Worm (Caenorhabditis elegans): ENCODE results near the gene ZK1240.8.

The ZK1240.8 gene

DNA sequence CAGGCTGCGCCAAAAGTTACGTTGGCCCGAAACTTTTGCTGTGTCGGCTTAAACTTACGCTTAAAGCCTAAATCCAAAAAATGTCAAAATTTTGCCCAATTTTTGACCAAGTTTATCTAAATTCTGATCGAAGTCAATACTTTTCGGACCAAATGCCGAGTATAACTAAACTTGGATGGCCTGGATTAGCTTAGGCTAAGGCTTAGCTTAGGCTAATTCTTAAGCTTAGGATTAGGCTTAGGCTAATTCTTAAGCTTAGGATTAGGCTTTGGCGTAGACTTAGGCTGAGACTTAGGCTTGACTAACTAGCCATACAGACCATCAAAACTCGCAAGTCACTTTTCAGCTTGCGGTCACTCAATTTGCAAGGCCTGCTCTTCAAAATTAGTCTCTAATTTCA is 7.3 kb upstream of the ZK1240.8 start:
- no peak for TF ChIP-seq elt-2 (tag; optimal IDR thresholded peaks at IDR 0.05)
- no peak for TF ChIP-seq snpc-4 (tag; optimal IDR thresholded peaks at IDR 0.05)
- TF ChIP-seq fos-1 (tag; optimal IDR thresholded peaks at IDR 0.05): no peak
- no peak for TF ChIP-seq fkh-2 (tag; optimal IDR thresholded peaks at IDR 0.05)
- TF ChIP-seq mdl-1 (tag; optimal IDR thresholded peaks at IDR 0.05): no peak
- TF ChIP-seq ama-1 (optimal IDR thresholded peaks at IDR 0.05): no peak
- TF ChIP-seq daf-12 (tag; optimal IDR thresholded peaks at IDR 0.05): no peak
- TF ChIP-seq zag-1 (tag; optimal IDR thresholded peaks at IDR 0.05): no peak
- TF ChIP-seq nhr-77 (tag; optimal IDR thresholded peaks at IDR 0.05): no peak
- no peak for TF ChIP-seq aly-2 (tag; optimal IDR thresholded peaks at IDR 0.05)
- TF ChIP-seq unc-39 (tag; optimal IDR thresholded peaks at IDR 0.05): no peak
- TF ChIP-seq nhr-28 (tag; optimal IDR thresholded peaks at IDR 0.05): no peak
- TF ChIP-seq tbx-2 (tag; optimal IDR thresholded peaks at IDR 0.05): no peak
- TF ChIP-seq hmg-11 (tag; optimal IDR thresholded peaks at IDR 0.05): no peak
- TF ChIP-seq ceh-28 (tag; optimal IDR thresholded peaks at IDR 0.05): no peak
- no peak for TF ChIP-seq elt-3 (tag; optimal IDR thresholded peaks at IDR 0.05)
- no peak for TF ChIP-seq elt-1 (tag; optimal IDR thresholded peaks at IDR 0.05)

DNA sequence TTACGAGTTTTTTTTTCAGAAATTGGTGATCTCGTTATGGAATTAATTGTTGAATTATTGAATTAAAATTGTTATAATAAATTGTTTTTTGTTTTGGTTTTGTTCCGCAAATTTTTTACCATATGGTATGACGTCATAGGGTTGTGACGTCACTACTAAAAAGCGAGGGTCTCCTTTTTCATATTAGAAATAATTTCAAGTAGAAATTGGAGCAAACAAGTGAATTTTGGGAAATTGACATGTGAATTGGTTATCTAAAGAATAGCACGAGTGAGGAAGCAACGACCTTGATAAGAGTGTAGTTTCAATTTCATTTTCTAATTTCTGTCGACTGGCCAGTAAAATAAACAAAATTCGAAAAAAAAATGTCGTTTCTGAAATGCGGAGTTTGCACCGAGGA is 6.7 kb upstream of the ZK1240.8 start, which contains the start of gene F43C11.7:
Gene F43C11.7, plus strand, starts transcription at position 326 of the 400 bp plus-strand sequence.
- TF ChIP-seq ceh-16 (tag; optimal IDR thresholded peaks at IDR 0.05) (no peak), pha-4 (tag; optimal IDR thresholded peaks at IDR 0.05) (peak; percentile 51), elt-2 (tag; optimal IDR thresholded peaks at IDR 0.05) (peak; percentile 87), pqm-1 (tag; optimal IDR thresholded peaks at IDR 0.05) (peak; percentile 49)

DNA sequence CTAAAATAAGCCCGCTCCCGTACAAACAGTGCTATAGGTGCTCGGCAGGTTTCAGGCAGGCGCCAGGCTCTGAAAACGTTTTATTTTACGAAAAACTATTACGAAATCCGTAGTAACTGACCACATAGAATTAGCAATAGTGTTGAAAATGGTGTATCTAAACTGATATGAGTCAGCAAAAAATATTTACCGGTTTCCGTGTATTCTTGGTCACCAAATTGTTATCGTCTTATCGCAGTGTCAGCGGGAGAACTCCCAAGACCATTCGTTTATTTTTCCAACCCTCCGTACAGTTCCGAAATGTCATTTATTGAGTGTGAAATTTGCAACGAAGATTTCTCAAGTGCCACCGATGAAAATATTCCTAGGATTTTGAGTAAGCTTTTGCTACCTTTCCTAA is 3.4 kb upstream of the ZK1240.8 start, which contains the start of gene F43C11.8:
Gene F43C11.8, plus strand, starts transcription at position 301 of the 400 bp plus-strand sequence.
- TF ChIP-seq lin-39 (tag; optimal IDR thresholded peaks at IDR 0.05) (no peak), nhr-67 (tag; optimal IDR thresholded peaks at IDR 0.05) (no peak), elt-1 (tag; optimal IDR thresholded peaks at IDR 0.05) (no peak), fkh-2 (tag; optimal IDR thresholded peaks at IDR 0.05) (no peak), pqm-1 (tag; optimal IDR thresholded peaks at IDR 0.05) (no peak), ceh-28 (tag; optimal IDR thresholded peaks at IDR 0.05) (no peak), ceh-82 (tag; optimal IDR thresholded peaks at IDR 0.05) (no peak), R02D3.7 (tag; optimal IDR thresholded peaks at IDR 0.05) (no peak), ZK546.5 (tag; optimal IDR thresholded peaks at IDR 0.05) (no peak), nhr-23 (tag; optimal IDR thresholded peaks at IDR 0.05) (no peak), mdl-1 (tag; optimal IDR thresholded peaks at IDR 0.05) (no peak), eor-1 (tag; optimal IDR thresholded peaks at IDR 0.05) (no peak), skn-1 (tag; optimal IDR thresholded peaks at IDR 0.05) (no peak), lin-15B (tag; optimal IDR thresholded peaks at IDR 0.05) (no peak), nhr-12 (tag; optimal IDR thresholded peaks at IDR 0.05) (no peak)

DNA sequence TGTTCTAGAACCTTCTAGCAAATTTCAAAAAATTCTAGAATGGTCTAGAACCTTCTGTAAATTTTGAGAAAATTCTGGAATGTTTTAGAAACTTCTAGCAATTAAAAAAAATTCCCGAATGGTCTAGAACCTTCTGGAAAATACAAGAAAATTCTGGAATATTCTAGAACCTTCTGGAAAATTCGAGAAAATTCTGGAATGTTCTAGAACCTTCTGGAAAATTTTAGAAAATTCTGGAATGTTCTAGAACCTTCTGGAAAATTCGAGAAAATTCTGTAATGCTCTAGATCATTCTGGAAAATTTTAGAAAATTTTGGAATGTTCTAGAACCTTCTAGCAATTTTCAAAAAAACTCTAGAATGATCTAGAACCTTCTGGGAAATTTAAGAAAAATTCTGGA is 1.6 kb upstream of the ZK1240.8 start:
- no peak for TF ChIP-seq mml-1 (tag; optimal IDR thresholded peaks at IDR 0.05)
- no peak for TF ChIP-seq zag-1 (tag; optimal IDR thresholded peaks at IDR 0.05)
- TF ChIP-seq lsy-12 (tag; optimal IDR thresholded peaks at IDR 0.05): no peak
- TF ChIP-seq egl-27 (tag; optimal IDR thresholded peaks at IDR 0.05): no peak
- TF ChIP-seq pqm-1 (tag; optimal IDR thresholded peaks at IDR 0.05): no peak
- no peak for TF ChIP-seq nfya-1 (tag; optimal IDR thresholded peaks at IDR 0.05; ENCODE audit: insufficient read depth)
- no peak for TF ChIP-seq nhr-23 (tag; optimal IDR thresholded peaks at IDR 0.05)
- TF ChIP-seq fkh-10 (GFP tag; optimal IDR thresholded peaks at IDR 0.05): no peak
- no peak for TF ChIP-seq nhr-67 (tag; optimal IDR thresholded peaks at IDR 0.05)
- TF ChIP-seq unc-62 (GFP tag; optimal IDR thresholded peaks at IDR 0.05): no peak
- no peak for TF ChIP-seq nhr-28 (tag; optimal IDR thresholded peaks at IDR 0.05)
- no peak for TF ChIP-seq fkh-2 (tag; optimal IDR thresholded peaks at IDR 0.05)
- no peak for TF ChIP-seq nhr-77 (tag; optimal IDR thresholded peaks at IDR 0.05)
- no peak for TF ChIP-seq nhr-237 (tag; optimal IDR thresholded peaks at IDR 0.05)
- TF ChIP-seq ceh-16 (tag; optimal IDR thresholded peaks at IDR 0.05): no peak
- no peak for TF ChIP-seq jun-1 (tag; optimal IDR thresholded peaks at IDR 0.05)
- TF ChIP-seq nhr-11 (tag; optimal IDR thresholded peaks at IDR 0.05): no peak

Data from whole organism, L3 larva.